Fruit fly (Drosophila melanogaster) whole organism, embryonic: ENCODE measurements around the gene Chchd2.

Experiments
- Ada2b ChIP-seq: fragments of 200-800 bp; sonication (Bioruptor generic); IDR thresholded peaks from 2 replicates; pipeline ENCODE4 v1.3.6; 2022; ENCODE audit warnings: missing biosample characterization, missing genetic modification characterization
- Atf6 ChIP-seq: fragments of 200-800 bp; sonication (Bioruptor generic); IDR thresholded peaks from 2 replicates; pipeline ENCODE4 v1.3.6; 2022; ENCODE audit warnings: missing biosample characterization, missing genetic modification characterization
- C15 ChIP-seq: fragments of 200-800 bp; sonication (Bioruptor generic); IDR thresholded peaks from 3 replicates; pipeline ENCODE4 v1.3.6; 2022; ENCODE audit warnings: missing biosample characterization, missing genetic modification characterization
- CG1024 ChIP-seq: fragments of 200-800 bp; sonication (Bioruptor generic); IDR thresholded peaks from 2 replicates; pipeline ENCODE4 v1.3.6; 2022; ENCODE audit warnings: missing biosample characterization, missing genetic modification characterization
- CG10959 ChIP-seq: fragments of 200-800 bp; sonication (Bioruptor generic); IDR thresholded peaks from 2 replicates; pipeline ENCODE4 v1.3.6; 2022; ENCODE audit warnings: missing biosample characterization, missing genetic modification characterization
- CG12155 ChIP-seq: fragments of 200-800 bp; sonication (Bioruptor generic); optimal IDR thresholded peaks from 3 replicates; lab custom pipeline; 2016; ENCODE audit warnings: missing biosample characterization, missing genetic modification characterization
- CG12299 ChIP-seq: fragments of 200-800 bp; sonication (Bioruptor generic); optimal IDR thresholded peaks from 2 replicates; lab custom pipeline; 2018; ENCODE audit warnings: missing biosample characterization, mild to moderate bottlenecking, missing genetic modification characterization
- CG1233 ChIP-seq: fragments of 200-800 bp; sonication (Bioruptor generic); optimal IDR thresholded peaks from 4 replicates; lab custom pipeline; 2018; ENCODE audit warnings: missing biosample characterization, mild to moderate bottlenecking, missing genetic modification characterization
- CG13624 ChIP-seq: fragments of 200-800 bp; sonication (Bioruptor generic); optimal IDR thresholded peaks from 2 replicates; lab custom pipeline; 2016; ENCODE audit warnings: missing biosample characterization, missing genetic modification characterization
- CG14965 ChIP-seq: fragments of 200-800 bp; sonication (Bioruptor generic); optimal IDR thresholded peaks from 2 replicates; lab custom pipeline; 2016; ENCODE audit warnings: missing biosample characterization, missing genetic modification characterization, borderline replicate concordance
- CG1832 ChIP-seq: fragments of 200-800 bp; sonication (Bioruptor generic); optimal IDR thresholded peaks from 2 replicates; lab custom pipeline; 2017; ENCODE audit warnings: missing biosample characterization, mild to moderate bottlenecking, missing genetic modification characterization, inconsistent platforms
- CG2116 ChIP-seq: fragments of 200-800 bp; sonication (Bioruptor generic); optimal IDR thresholded peaks from 3 replicates; lab custom pipeline; 2018; ENCODE audit warnings: missing biosample characterization, mild to moderate bottlenecking, missing genetic modification characterization
- CG2129 ChIP-seq: fragments of 200-800 bp; sonication (Bioruptor generic); IDR thresholded peaks from 2 replicates; pipeline ENCODE4 v1.3.6; 2022; ENCODE audit warnings: missing biosample characterization, missing genetic modification characterization; ENCODE audit not compliant: partially characterized antibody
- CG32532 ChIP-seq: fragments of 200-800 bp; sonication (Bioruptor generic); IDR thresholded peaks from 2 replicates; pipeline ENCODE4 v1.3.6; 2022; ENCODE audit warnings: missing biosample characterization, missing genetic modification characterization
- CG3281 ChIP-seq: fragments of 200-800 bp; sonication (Bioruptor generic); optimal IDR thresholded peaks from 3 replicates; lab custom pipeline; 2017; ENCODE audit warnings: missing biosample characterization, mild to moderate bottlenecking, missing genetic modification characterization
- CG33557 ChIP-seq: fragments of 200-800 bp; sonication (Bioruptor generic); optimal IDR thresholded peaks from 2 replicates; lab custom pipeline; 2019; ENCODE audit warnings: missing biosample characterization, mild to moderate bottlenecking, missing genetic modification characterization, moderate library complexity
- CG42726 ChIP-seq: fragments of 200-800 bp; sonication (Bioruptor generic); IDR thresholded peaks from 2 replicates; pipeline ENCODE4 v1.3.6; 2022; ENCODE audit warnings: missing biosample characterization, missing genetic modification characterization; ENCODE audit not compliant: partially characterized antibody
- CG4617 ChIP-seq: fragments of 200-800 bp; sonication (Bioruptor generic); optimal IDR thresholded peaks from 3 replicates; lab custom pipeline; 2016; ENCODE audit warnings: missing biosample characterization, missing genetic modification characterization, borderline replicate concordance
- CG6654 ChIP-seq: fragments of 200-800 bp; sonication (Bioruptor generic); optimal IDR thresholded peaks from 2 replicates; lab custom pipeline; 2017; ENCODE audit warnings: missing biosample characterization, mild to moderate bottlenecking, missing genetic modification characterization
- CG6791 ChIP-seq: fragments of 200-800 bp; sonication (Bioruptor generic); IDR thresholded peaks from 3 replicates; pipeline ENCODE4 v1.3.6; 2022; ENCODE audit warnings: missing biosample characterization, missing genetic modification characterization; ENCODE audit not compliant: partially characterized antibody
- CG9876 ChIP-seq: fragments of 200-800 bp; sonication (Bioruptor generic); optimal IDR thresholded peaks from 2 replicates; lab custom pipeline; 2016; ENCODE audit warnings: missing biosample characterization, missing genetic modification characterization
- Dll ChIP-seq: fragments of 200-800 bp; sonication (Bioruptor generic); IDR thresholded peaks from 4 replicates; pipeline ENCODE4 v1.3.6; 2022; ENCODE audit warnings: missing biosample characterization, missing genetic modification characterization; ENCODE audit not compliant: partially characterized antibody
- Doc2 ChIP-seq: fragments of 200-800 bp; sonication (Bioruptor generic); IDR thresholded peaks from 2 replicates; pipeline ENCODE4 v1.3.6; 2022; ENCODE audit warnings: missing biosample characterization, missing genetic modification characterization
- E2f1 ChIP-seq: fragments of 200-800 bp; sonication (Bioruptor generic); IDR thresholded peaks from 2 replicates; pipeline ENCODE4 v1.3.6; 2022; ENCODE audit warnings: missing biosample characterization, missing genetic modification characterization
- E2f2 ChIP-seq: fragments of 200-800 bp; sonication (Bioruptor generic); IDR thresholded peaks from 2 replicates; pipeline ENCODE4 v1.3.6; 2022; ENCODE audit warnings: missing biosample characterization, missing genetic modification characterization
- Ets65A ChIP-seq: fragments of 200-800 bp; sonication (Bioruptor generic); peaks from one replicate; lab custom pipeline; 2016; ENCODE audit warnings: missing biosample characterization, missing genetic modification characterization
- Fer1 ChIP-seq: fragments of 200-800 bp; sonication (Bioruptor generic); optimal IDR thresholded peaks from 2 replicates; lab custom pipeline; 2017; ENCODE audit warnings: missing biosample characterization, mild to moderate bottlenecking, missing genetic modification characterization
- Gug ChIP-seq: fragments of 200-800 bp; sonication (Bioruptor generic); IDR thresholded peaks from 4 replicates; pipeline ENCODE4 v1.3.6; 2022; ENCODE audit warnings: missing biosample characterization, missing genetic modification characterization
- HLH3B ChIP-seq: fragments of 200-800 bp; sonication (Bioruptor generic); IDR thresholded peaks from 2 replicates; pipeline ENCODE4 v1.3.6; 2022; ENCODE audit warnings: missing biosample characterization, missing genetic modification characterization
- Nf-YB ChIP-seq: fragments of 200-800 bp; sonication (Bioruptor generic); optimal IDR thresholded peaks from 3 replicates; lab custom pipeline; 2019; ENCODE audit warnings: missing biosample characterization, mild to moderate bottlenecking, missing genetic modification characterization, moderate library complexity
- Oli ChIP-seq: fragments of 200-800 bp; sonication (Bioruptor generic); optimal IDR thresholded peaks from 2 replicates; lab custom pipeline; 2018; ENCODE audit warnings: missing biosample characterization, mild to moderate bottlenecking, missing genetic modification characterization, moderate library complexity
- Pdp1 ChIP-seq, 2 experiments: fragments of 200-800 bp; sonication (Bioruptor generic); optimal IDR thresholded peaks; 3 replicates each; lab custom pipeline; 2016; ENCODE audit warnings: missing biosample characterization in 2 of 2, missing genetic modification characterization in 2 of 2, mild to moderate bottlenecking in 1 of 2, moderate library complexity in 1 of 2
- Ssrp ChIP-seq: fragments of 200-800 bp; sonication (Bioruptor generic); optimal IDR thresholded peaks from 2 replicates; lab custom pipeline; 2018; ENCODE audit warnings: missing biosample characterization, mild to moderate bottlenecking, missing genetic modification characterization, moderate library complexity
- Stat92E ChIP-seq, 3 experiments: fragments of >200 bp in 2 of 3; fragments of 200-800 bp in 1 of 3; sonication (Bioruptor generic) in 1 of 3; optimal IDR thresholded peaks; 2 replicates each; lab custom pipeline; 2017 to 2019; ENCODE audit warnings: missing biosample characterization in 3 of 3, missing genetic modification characterization in 3 of 3, mild to moderate bottlenecking in 1 of 3, moderate library complexity in 1 of 3
- ac ChIP-seq: fragments of 200-800 bp; sonication (Bioruptor generic); optimal IDR thresholded peaks from 3 replicates; lab custom pipeline; 2017; ENCODE audit warnings: missing biosample characterization, mild to moderate bottlenecking, missing genetic modification characterization
- bigmax ChIP-seq: fragments of 200-800 bp; sonication (Bioruptor generic); optimal IDR thresholded peaks from 2 replicates; lab custom pipeline; 2018; ENCODE audit warnings: missing biosample characterization, mild to moderate bottlenecking, missing genetic modification characterization
- chif ChIP-seq, 2 experiments: fragments of 200-800 bp; sonication (Bioruptor generic); optimal IDR thresholded peaks; 3 replicates each; lab custom pipeline; 2016; ENCODE audit warnings: missing biosample characterization in 2 of 2, missing genetic modification characterization in 2 of 2
- crp ChIP-seq, 2 experiments: fragments of 200-800 bp; sonication (Bioruptor generic); optimal IDR thresholded peaks; 2 replicates in 1 of 2; 3 replicates in 1 of 2; lab custom pipeline; 2017; ENCODE audit warnings: missing biosample characterization in 2 of 2, missing genetic modification characterization in 2 of 2, mild to moderate bottlenecking in 1 of 2, moderate library complexity in 1 of 2
- dpn ChIP-seq, 2 experiments: fragments of 200-800 bp; sonication (Bioruptor generic); optimal IDR thresholded peaks; 3 replicates each; lab custom pipeline; 2016; ENCODE audit warnings: missing biosample characterization in 2 of 2, missing genetic modification characterization in 2 of 2
- eyg ChIP-seq: fragments of 200-800 bp; sonication (Bioruptor generic); optimal IDR thresholded peaks from 3 replicates; lab custom pipeline; 2016; ENCODE audit warnings: missing biosample characterization, missing genetic modification characterization
- fd64A ChIP-seq: fragments of 200-800 bp; sonication (Bioruptor generic); optimal IDR thresholded peaks from 3 replicates; lab custom pipeline; 2018; ENCODE audit warnings: missing biosample characterization, mild to moderate bottlenecking, missing genetic modification characterization
- h ChIP-seq: fragments of >200 bp; optimal IDR thresholded peaks from 2 replicates; lab custom pipeline; 2017
- her ChIP-seq: fragments of 200-800 bp; sonication (Bioruptor generic); optimal IDR thresholded peaks from 2 replicates; lab custom pipeline; 2016; ENCODE audit warnings: missing biosample characterization, missing genetic modification characterization
- jing ChIP-seq: fragments of 200-800 bp; sonication (Bioruptor generic); optimal IDR thresholded peaks from 2 replicates; lab custom pipeline; 2018; ENCODE audit warnings: missing biosample characterization, mild to moderate bottlenecking, missing genetic modification characterization
- ken ChIP-seq: fragments of 200-800 bp; sonication (Bioruptor generic); IDR thresholded peaks from 3 replicates; pipeline ENCODE4 v1.3.6; 2022; ENCODE audit warnings: missing biosample characterization, missing genetic modification characterization
- nmo ChIP-seq: fragments of 200-800 bp; sonication (Bioruptor generic); optimal IDR thresholded peaks from 2 replicates; lab custom pipeline; 2018; ENCODE audit warnings: missing biosample characterization, mild to moderate bottlenecking, missing genetic modification characterization, moderate library complexity
- pzg ChIP-seq: fragments of 200-800 bp; sonication (Bioruptor generic); optimal IDR thresholded peaks from 3 replicates; lab custom pipeline; 2018; ENCODE audit warnings: missing biosample characterization, mild to moderate bottlenecking, missing genetic modification characterization, moderate library complexity
- row ChIP-seq: fragments of 200-800 bp; sonication (Bioruptor generic); IDR thresholded peaks from 3 replicates; pipeline ENCODE4 v1.3.6; 2022; ENCODE audit warnings: missing biosample characterization, missing genetic modification characterization
- unpg ChIP-seq: fragments of 200-800 bp; sonication (Bioruptor generic); optimal IDR thresholded peaks from 3 replicates; lab custom pipeline; 2018; ENCODE audit warnings: missing biosample characterization, mild to moderate bottlenecking, missing genetic modification characterization, moderate library complexity
- zen2 ChIP-seq: fragments of 200-800 bp; sonication (Bioruptor generic); IDR thresholded peaks from 3 replicates; pipeline ENCODE4 v1.3.6; 2022; ENCODE audit warnings: missing biosample characterization, missing genetic modification characterization; ENCODE audit not compliant: partially characterized antibody

The Chchd2 gene

dm6 chrX:17148951-17149449 is at the start of gene Chchd2:
Gene Chchd2, plus strand, starts transcription at chrX:17149001.
- no peak for TF ChIP-seq CG32532 (GFP tag; lab: Robert Waterston, UW)
- TF ChIP-seq CG4617 (GFP tag; lab: Kevin White, UChicago), result peak; percentile 44
- TF ChIP-seq CG6654 (GFP tag; lab: Kevin White, UChicago), result no peak
- no peak for TF ChIP-seq Dll (GFP tag; lab: Robert Waterston, UW)
- no peak for TF ChIP-seq CG2129 (GFP tag; lab: Robert Waterston, UW)
- no peak for TF ChIP-seq Oli (tag; lab: Kevin White, UChicago)
- TF ChIP-seq Fer1 (GFP tag; lab: Kevin White, UChicago), result peak; percentile 64
- no peak for TF ChIP-seq ac (GFP tag; lab: Kevin White, UChicago)
- TF ChIP-seq CG13624, result no peak
- TF ChIP-seq CG14965, result no peak
- no peak for TF ChIP-seq chif (GFP tag; optimal IDR thresholded peaks at IDR 0.05; lab: Kevin White, UChicago)
- TF ChIP-seq dpn (GFP tag; optimal IDR thresholded peaks at IDR 0.05; lab: Kevin White, UChicago), result no peak
- TF ChIP-seq CG42726 (GFP tag; lab: Robert Waterston, UW), result peak; percentile 29; the same call in 1 of the 2 replicates
- TF ChIP-seq eyg (GFP tag; lab: Kevin White, UChicago), result no peak
- no peak for TF ChIP-seq E2f1 (GFP tag; lab: Robert Waterston, UW)
- TF ChIP-seq Ssrp (tag; lab: Kevin White, UChicago), result no peak
- no peak for TF ChIP-seq C15
- peak; percentile 27 for TF ChIP-seq fd64A (GFP tag; lab: Kevin White, UChicago)
- TF ChIP-seq Atf6 (GFP tag; lab: Robert Waterston, UW), result no peak
- TF ChIP-seq CG1832 (GFP tag; lab: Kevin White, UChicago), result no peak
- no peak for TF ChIP-seq CG2116 (GFP tag; lab: Kevin White, UChicago)
- TF ChIP-seq Ets65A (GFP tag; lab: Kevin White, UChicago), result no peak
- TF ChIP-seq CG6791, result peak; percentile 61; the same call in 1 of the 3 replicates
- TF ChIP-seq CG12299 (tag; lab: Kevin White, UChicago), result peak; percentile 22
- TF ChIP-seq CG9876 (GFP tag; lab: Kevin White, UChicago), result no peak
- TF ChIP-seq ken, result no peak
- no peak for TF ChIP-seq jing (GFP tag; lab: Kevin White, UChicago)
- TF ChIP-seq E2f2 (GFP tag; lab: Robert Waterston, UW), result no peak
- TF ChIP-seq CG10959, result no peak
- TF ChIP-seq CG12155, result no peak
- TF ChIP-seq unpg, result no peak
- TF ChIP-seq CG1233 (GFP tag; lab: Kevin White, UChicago), result no peak
- peak; percentile 48 for TF ChIP-seq CG3281 (GFP tag; lab: Kevin White, UChicago)
- no peak for TF ChIP-seq Gug
- no peak for TF ChIP-seq h (lab: Kevin White, UChicago)
- TF ChIP-seq zen2 (GFP tag; lab: Robert Waterston, UW), result 0 out of 3 replicates have a peak, but pooled peaks have one; percentile 11
- TF ChIP-seq Nf-YB (GFP tag; lab: Kevin White, UChicago), result no peak
- TF ChIP-seq Pdp1 (GFP tag; optimal IDR thresholded peaks at IDR 0.05; lab: Kevin White, UChicago), result peak in 1 of 2 experiments; percentile 96
- TF ChIP-seq Stat92E (GFP tag; optimal IDR thresholded peaks at IDR 0.05; lab: Kevin White, UChicago), result peak in 1 of 3 experiments; percentile 40
- no peak for TF ChIP-seq crp (GFP tag; optimal IDR thresholded peaks at IDR 0.05; lab: Kevin White, UChicago)
- TF ChIP-seq HLH3B (GFP tag; lab: Robert Waterston, UW), result no peak
- no peak for TF ChIP-seq Doc2 (GFP tag; lab: Robert Waterston, UW)
- TF ChIP-seq Ada2b (GFP tag; lab: Robert Waterston, UW), result no peak
- no peak for TF ChIP-seq nmo (GFP tag; lab: Kevin White, UChicago)
- TF ChIP-seq bigmax (GFP tag; lab: Kevin White, UChicago), result peak; percentile 82
- 0 out of 2 replicates have a peak, but pooled peaks have one; percentile 3 for TF ChIP-seq CG1024 (GFP tag; lab: Robert Waterston, UW)
- peak; percentile 44 for TF ChIP-seq pzg
- 0 out of 3 replicates have a peak, but pooled peaks have one; percentile 5 for TF ChIP-seq row
- TF ChIP-seq her (GFP tag; lab: Kevin White, UChicago), result peak; percentile 13
- no peak for TF ChIP-seq CG33557 (GFP tag; lab: Kevin White, UChicago)
